Worm (Caenorhabditis elegans) whole organism, midembryonic: ENCODE results near the gene sodh-2.

Experiments used
- T22C8.4 ChIP-seq: fragments of 200-800 bp; sonication (Bioruptor generic); IDR thresholded peaks from 2 replicates; pipeline ENCODE4 v1.3.6; 2022; ENCODE audit warnings: missing genetic modification characterization, missing compliant biosample characterization
- cog-1 ChIP-seq: sonication (generic microtip); optimal IDR thresholded peaks from 2 replicates; lab custom pipeline; 2016; ENCODE audit warnings: missing genetic modification characterization, missing compliant biosample characterization
- flt-1 ChIP-seq: fragments of 200-800 bp; sonication (Bioruptor generic); IDR thresholded peaks from 2 replicates; pipeline ENCODE4 v1.3.6; 2022; ENCODE audit warnings: missing genetic modification characterization, missing compliant biosample characterization
- klf-2 ChIP-seq: fragments of 200-800 bp; sonication (Bioruptor generic); conservative IDR thresholded peaks from 2 replicates; pipeline ENCODE4 v1.3.6; 2022; ENCODE audit warnings: missing genetic modification reagents, missing genetic modification characterization, missing compliant biosample characterization
- med-1 ChIP-seq: sonication (generic microtip); optimal IDR thresholded peaks from 2 replicates; lab custom pipeline; 2017; ENCODE audit warnings: missing genetic modification characterization, mild to moderate bottlenecking, missing compliant biosample characterization, antibody characterized with exemption, missing genetic modification reagents; ENCODE audit not compliant: insufficient read depth
- ref-1 ChIP-seq: fragments of 200-800 bp; sonication (Bioruptor generic); conservative IDR thresholded peaks from 2 replicates; pipeline ENCODE4 v1.3.6; 2022; ENCODE audit warnings: missing genetic modification reagents, missing genetic modification characterization, missing compliant biosample characterization
- tab-1 ChIP-seq: fragments of 200-800 bp; sonication (Bioruptor generic); IDR thresholded peaks from 2 replicates; pipeline ENCODE4 v1.3.6; 2022; ENCODE audit warnings: missing genetic modification characterization, missing compliant biosample characterization
- ztf-23 ChIP-seq: fragments of 200-800 bp; sonication (Bioruptor generic); IDR thresholded peaks from 2 replicates; pipeline ENCODE4 v1.3.6; 2022; ENCODE audit warnings: missing genetic modification reagents, missing genetic modification characterization, missing compliant biosample characterization
- ztf-29 ChIP-seq: fragments of 200-800 bp; sonication (Bioruptor generic); IDR thresholded peaks from 2 replicates; pipeline ENCODE4 v1.3.6; 2022; ENCODE audit warnings: missing genetic modification reagents, missing genetic modification characterization, missing compliant biosample characterization

sodh-2 gene

ce11 chrV:11856022-11856421, 35.0 kb downstream of the sodh-2 start:
- TF ChIP-seq ztf-29 (GFP tag; lab: Robert Waterston, UW) (no peak), ztf-23 (GFP tag; lab: Robert Waterston, UW) (no peak), klf-2 (GFP tag; lab: Robert Waterston, UW) (no peak), med-1 (no peak), ref-1 (GFP tag; lab: Robert Waterston, UW) (no peak), cog-1 (tag; lab: Kevin White, UChicago) (no peak), T22C8.4 (GFP tag; lab: Robert Waterston, UW) (no peak), tab-1 (GFP tag; lab: Robert Waterston, UW) (no peak), flt-1 (no peak)

ce11 chrV:11854905-11855304, 36.1 kb downstream of the sodh-2 start:
- TF ChIP-seq klf-2 (GFP tag; lab: Robert Waterston, UW) (no peak), ref-1 (GFP tag; lab: Robert Waterston, UW) (no peak), flt-1 (no peak), T22C8.4 (GFP tag; lab: Robert Waterston, UW) (no peak), med-1 (no peak), ztf-29 (GFP tag; lab: Robert Waterston, UW) (no peak), cog-1 (tag; lab: Kevin White, UChicago) (no peak), ztf-23 (GFP tag; lab: Robert Waterston, UW) (no peak), tab-1 (GFP tag; lab: Robert Waterston, UW) (no peak)

ce11 chrV:11853723-11854122, 37.3 kb downstream of the sodh-2 start:
- TF ChIP-seq klf-2 (GFP tag; lab: Robert Waterston, UW) (no peak), med-1 (no peak), T22C8.4 (GFP tag; lab: Robert Waterston, UW) (no peak), ztf-29 (GFP tag; lab: Robert Waterston, UW) (no peak), ref-1 (GFP tag; lab: Robert Waterston, UW) (no peak), flt-1 (no peak), ztf-23 (GFP tag; lab: Robert Waterston, UW) (no peak)

ce11 chrV:11852305-11852704, 38.7 kb downstream of the sodh-2 start:
- no peak for TF ChIP-seq med-1
- TF ChIP-seq T22C8.4 (GFP tag; lab: Robert Waterston, UW) = no peak
- no peak for TF ChIP-seq klf-2 (GFP tag; lab: Robert Waterston, UW)
- TF ChIP-seq ref-1 (GFP tag; lab: Robert Waterston, UW) = no peak
- no peak for TF ChIP-seq flt-1
- TF ChIP-seq ztf-29 (GFP tag; lab: Robert Waterston, UW) = no peak
- no peak for TF ChIP-seq cog-1 (tag; lab: Kevin White, UChicago)

ce11 chrV:11849408-11849807, 41.6 kb downstream of the sodh-2 start:
- TF ChIP-seq flt-1 (no peak), ref-1 (GFP tag; lab: Robert Waterston, UW) (no peak), cog-1 (tag; lab: Kevin White, UChicago) (no peak), ztf-23 (GFP tag; lab: Robert Waterston, UW) (no peak), ztf-29 (GFP tag; lab: Robert Waterston, UW) (no peak), T22C8.4 (GFP tag; lab: Robert Waterston, UW) (no peak), tab-1 (GFP tag; lab: Robert Waterston, UW) (no peak), med-1 (no peak)

- TF ChIP-seq flt-1 (no peak), tab-1 (GFP tag; lab: Robert Waterston, UW) (no peak), klf-2 (GFP tag; lab: Robert Waterston, UW) (no peak), ztf-23 (GFP tag; lab: Robert Waterston, UW) (no peak)
Observed at ce11 chrV:11846969-11847368, 44.1 kb downstream of the sodh-2 start.

- TF ChIP-seq flt-1 (no peak), tab-1 (GFP tag; lab: Robert Waterston, UW) (no peak), ztf-23 (GFP tag; lab: Robert Waterston, UW) (no peak), med-1 (no peak), T22C8.4 (GFP tag; lab: Robert Waterston, UW) (no peak), cog-1 (tag; lab: Kevin White, UChicago) (no peak), klf-2 (GFP tag; lab: Robert Waterston, UW) (no peak), ref-1 (GFP tag; lab: Robert Waterston, UW) (no peak)
Observed at ce11 chrV:11845492-11845891, 45.6 kb downstream of the sodh-2 start, which contains the start of gene hmp-1. hmp-1 (plus strand) TSS chrV:11845871.

ce11 chrV:11844828-11845227, 46.2 kb downstream of the sodh-2 start:
- TF ChIP-seq T22C8.4 (GFP tag; lab: Robert Waterston, UW) (no peak), cog-1 (tag; lab: Kevin White, UChicago) (peak; percentile 48), tab-1 (GFP tag; lab: Robert Waterston, UW) (peak; percentile 68; the same call in 1 of the 2 replicates)

- TF ChIP-seq med-1 (no peak), cog-1 (tag; lab: Kevin White, UChicago) (no peak), T22C8.4 (GFP tag; lab: Robert Waterston, UW) (no peak), tab-1 (GFP tag; lab: Robert Waterston, UW) (no peak), flt-1 (no peak), ztf-29 (GFP tag; lab: Robert Waterston, UW) (no peak), ref-1 (GFP tag; lab: Robert Waterston, UW) (no peak), ztf-23 (GFP tag; lab: Robert Waterston, UW) (no peak), klf-2 (GFP tag; lab: Robert Waterston, UW) (no peak)
Observed at ce11 chrV:11843678-11844366, 47.2 kb downstream of the sodh-2 start, which contains the start of gene nphp-4. nphp-4 (minus strand) TSS chrV:11843728.
